Worm (Caenorhabditis elegans) whole organism, early embryonic: ENCODE measurements around the gene alh-7.

Experiments
- F13C5.2 ChIP-seq: sonication (generic microtip); optimal IDR thresholded peaks from 2 replicates; lab custom pipeline; 2017; ENCODE audit warnings: mild to moderate bottlenecking, missing genetic modification characterization, inconsistent platforms, missing compliant biosample characterization
- aly-1 ChIP-seq: sonication (generic microtip); optimal IDR thresholded peaks from 2 replicates; lab custom pipeline; 2016; ENCODE audit warnings: missing genetic modification characterization, missing compliant biosample characterization
- ama-1 ChIP-seq: fragments of 150-350 bp; optimal IDR thresholded peaks from 2 replicates; lab custom pipeline; 2014
- ceh-13 ChIP-seq: fragments of 200-800 bp; sonication (Bioruptor generic); optimal IDR thresholded peaks from 2 replicates; lab custom pipeline; 2018; ENCODE audit warnings: mild to moderate bottlenecking, missing genetic modification characterization, missing compliant biosample characterization
- ceh-36 ChIP-seq: sonication (generic microtip); optimal IDR thresholded peaks from 2 replicates; lab custom pipeline; 2016; ENCODE audit warnings: missing genetic modification characterization, inconsistent platforms, missing compliant biosample characterization
- ets-7 ChIP-seq: sonication (generic microtip); optimal IDR thresholded peaks from 2 replicates; lab custom pipeline; 2016; ENCODE audit warnings: missing genotype, missing genetic modification characterization, missing compliant biosample characterization
- flt-1 ChIP-seq: fragments of 200-800 bp; sonication (Bioruptor generic); IDR thresholded peaks from 2 replicates; pipeline ENCODE4 v1.3.6; 2022; ENCODE audit warnings: missing genetic modification characterization, missing compliant biosample characterization
- hmbx-1 ChIP-seq: sonication (generic microtip); optimal IDR thresholded peaks from 2 replicates; lab custom pipeline; 2016; ENCODE audit warnings: mild to moderate bottlenecking, missing genetic modification characterization, missing compliant biosample characterization
- hmg-4 ChIP-seq: fragments of 200-800 bp; sonication (Bioruptor generic); optimal IDR thresholded peaks from 2 replicates; lab custom pipeline; 2018; ENCODE audit warnings: mild to moderate bottlenecking, missing genetic modification characterization, missing compliant biosample characterization
- hnd-1 ChIP-seq: sonication (generic microtip); optimal IDR thresholded peaks from 2 replicates; lab custom pipeline; 2016; ENCODE audit warnings: missing genetic modification characterization, missing compliant biosample characterization
- pes-1 ChIP-seq: fragments of 200-800 bp; sonication (Bioruptor generic); IDR thresholded peaks from 2 replicates; pipeline ENCODE4 v1.3.6; 2022; ENCODE audit warnings: missing genetic modification reagents, missing genetic modification characterization, missing compliant biosample characterization
- tbx-11 ChIP-seq: fragments of 200-800 bp; sonication (Bioruptor generic); IDR thresholded peaks from 2 replicates; pipeline ENCODE4 v1.3.6; 2022; ENCODE audit warnings: missing genetic modification characterization, missing compliant biosample characterization
- tbx-37 ChIP-seq: fragments of 200-800 bp; sonication (Bioruptor generic); conservative IDR thresholded peaks from 2 replicates; pipeline ENCODE4 v1.3.6; 2022; ENCODE audit warnings: missing genetic modification reagents, missing genetic modification characterization, missing compliant biosample characterization
- tra-4 ChIP-seq: sonication (generic microtip); optimal IDR thresholded peaks from 2 replicates; lab custom pipeline; 2017; ENCODE audit warnings: missing genetic modification characterization, missing compliant biosample characterization

DNA sequence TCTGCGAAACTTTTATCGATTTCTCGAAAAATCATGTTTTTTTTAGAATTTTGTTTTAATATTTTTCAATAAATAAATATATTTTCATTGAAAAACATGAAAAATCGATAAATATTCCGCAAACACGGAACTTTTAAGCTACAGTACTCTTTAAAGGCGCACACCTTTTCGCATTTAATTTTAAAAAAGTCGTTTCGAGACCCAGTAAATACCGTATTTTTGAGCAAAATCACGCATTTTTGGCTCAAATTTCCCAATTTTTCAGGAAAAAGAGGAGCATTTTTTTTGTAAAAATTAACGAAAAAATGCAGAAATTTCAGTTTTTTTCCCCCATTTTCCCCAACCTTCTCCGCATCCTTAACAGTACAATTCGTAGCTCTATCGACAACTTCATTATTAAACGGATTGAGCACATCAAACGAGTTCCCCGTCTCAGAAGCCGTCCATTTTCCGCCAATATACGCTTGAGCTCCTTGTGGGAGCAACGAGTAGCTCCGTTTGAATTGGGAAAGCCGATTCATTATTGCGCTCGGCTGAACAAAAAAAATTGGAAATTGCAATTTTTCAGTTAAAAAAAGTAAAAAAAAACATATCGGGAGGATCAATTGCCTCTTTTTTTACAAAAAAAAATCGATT is at the start of gene alh-7:
- no peak for TF ChIP-seq aly-1 (tag; lab: Kevin White, UChicago)
- TF ChIP-seq hnd-1: no peak
- TF ChIP-seq ceh-13: no peak
- TF ChIP-seq hmg-4 (GFP tag; lab: Kevin White, UChicago): no peak
- TF ChIP-seq hmbx-1: no peak
- no peak for TF ChIP-seq tra-4 (tag; lab: Kevin White, UChicago)
- no peak for TF ChIP-seq ets-7 (tag; lab: Kevin White, UChicago)
- TF ChIP-seq ceh-36 (tag; lab: Kevin White, UChicago): no peak
- no peak for TF ChIP-seq ama-1 (lab: Kevin White, UChicago)
- TF ChIP-seq flt-1 (GFP tag; lab: Robert Waterston, UW): no peak
- no peak for TF ChIP-seq pes-1
- no peak for TF ChIP-seq F13C5.2
- no peak for TF ChIP-seq tbx-37 (GFP tag; lab: Robert Waterston, UW)
- no peak for TF ChIP-seq tbx-11 (GFP tag; lab: Robert Waterston, UW)
